Worm (Caenorhabditis elegans) whole organism, early embryonic: ENCODE results near the gene Y60C6A.1.

Source experiments
- B0310.2 ChIP-seq: sonication (generic microtip); optimal IDR thresholded peaks from 2 replicates; lab custom pipeline; 2016; ENCODE audit warnings: mild to moderate bottlenecking, missing genetic modification characterization, missing compliant biosample characterization
- aly-1 ChIP-seq: sonication (generic microtip); optimal IDR thresholded peaks from 2 replicates; lab custom pipeline; 2016; ENCODE audit warnings: missing genetic modification characterization, missing compliant biosample characterization
- ama-1 ChIP-seq: fragments of 150-350 bp; optimal IDR thresholded peaks from 2 replicates; lab custom pipeline; 2014
- ceh-36 ChIP-seq: sonication (generic microtip); optimal IDR thresholded peaks from 2 replicates; lab custom pipeline; 2016; ENCODE audit warnings: missing genetic modification characterization, inconsistent platforms, missing compliant biosample characterization
- ets-7 ChIP-seq: sonication (generic microtip); optimal IDR thresholded peaks from 2 replicates; lab custom pipeline; 2016; ENCODE audit warnings: missing genotype, missing genetic modification characterization, missing compliant biosample characterization
- flt-1 ChIP-seq: fragments of 200-800 bp; sonication (Bioruptor generic); IDR thresholded peaks from 2 replicates; pipeline ENCODE4 v1.3.6; 2022; ENCODE audit warnings: missing genetic modification characterization, missing compliant biosample characterization
- hmg-4 ChIP-seq: fragments of 200-800 bp; sonication (Bioruptor generic); optimal IDR thresholded peaks from 2 replicates; lab custom pipeline; 2018; ENCODE audit warnings: mild to moderate bottlenecking, missing genetic modification characterization, missing compliant biosample characterization
- pes-1 ChIP-seq: fragments of 200-800 bp; sonication (Bioruptor generic); IDR thresholded peaks from 2 replicates; pipeline ENCODE4 v1.3.6; 2022; ENCODE audit warnings: missing genetic modification reagents, missing genetic modification characterization, missing compliant biosample characterization
- scrt-1 ChIP-seq: fragments of 200-800 bp; sonication (Bioruptor generic); IDR thresholded peaks from 2 replicates; pipeline ENCODE4 v1.3.6; 2022; ENCODE audit warnings: missing genetic modification characterization, missing compliant biosample characterization
- sea-1 ChIP-seq: fragments of 200-800 bp; sonication (Bioruptor generic); conservative IDR thresholded peaks from 2 replicates; pipeline ENCODE4 v1.3.6; 2022; ENCODE audit warnings: missing genetic modification characterization, missing compliant biosample characterization
- tra-4 ChIP-seq: sonication (generic microtip); optimal IDR thresholded peaks from 2 replicates; lab custom pipeline; 2017; ENCODE audit warnings: missing genetic modification characterization, missing compliant biosample characterization

ce11 chrV:4737727-4738126, 45.7 kb upstream of the Y60C6A.1 start, which contains the start of gene F39G3.2:
- TF ChIP-seq B0310.2 (tag; lab: Kevin White, UChicago) (no peak), ama-1 (lab: Kevin White, UChicago) (no peak), aly-1 (no peak), scrt-1 (GFP tag; lab: Robert Waterston, UW) (no peak), flt-1 (GFP tag; lab: Robert Waterston, UW) (no peak), pes-1 (GFP tag; lab: Robert Waterston, UW) (no peak), ceh-36 (tag; lab: Kevin White, UChicago) (no peak), tra-4 (no peak), ets-7 (tag; lab: Kevin White, UChicago) (no peak), sea-1 (GFP tag; lab: Robert Waterston, UW) (no peak), hmg-4 (GFP tag; lab: Kevin White, UChicago) (no peak)
